Worm (Caenorhabditis elegans): ENCODE measurements around the gene C17A2.3.

ce11 chrII:3805518-3805917 is 37.9 kb upstream of the C17A2.3 start:
- no peak for TF ChIP-seq cog-1 (tag; optimal IDR thresholded peaks at IDR 0.05)
- TF ChIP-seq flt-1 (GFP tag; IDR thresholded peaks at IDR 0.05): no peak
- TF ChIP-seq ztf-23 (GFP tag; IDR thresholded peaks at IDR 0.05): no peak
- no peak for TF ChIP-seq ref-1 (GFP tag; conservative IDR thresholded peaks at IDR 0.05)
- no peak for TF ChIP-seq klf-2 (GFP tag; conservative IDR thresholded peaks at IDR 0.05)
- TF ChIP-seq med-1 (GFP tag; optimal IDR thresholded peaks at IDR 0.05; ENCODE audit: insufficient read depth): no peak
- TF ChIP-seq T22C8.4 (GFP tag; IDR thresholded peaks at IDR 0.05): no peak
- no peak for TF ChIP-seq ztf-29 (GFP tag; IDR thresholded peaks at IDR 0.05)
- no peak for TF ChIP-seq tab-1 (GFP tag; IDR thresholded peaks at IDR 0.05)
